Fruit fly (Drosophila melanogaster): ENCODE measurements around the gene Flacc.

Gene Flacc

dm6 chrX:18926372-18927200, 33.1 kb upstream of the Flacc start:
- TF ChIP-seq psq (optimal IDR thresholded peaks at IDR 0.05) (no peak), insv (optimal IDR thresholded peaks at IDR 0.05) (no peak), ttk (optimal IDR thresholded peaks at IDR 0.05) (no peak), Myc (optimal IDR thresholded peaks at IDR 0.05) (no peak), Sin3A (optimal IDR thresholded peaks at IDR 0.05) (no peak), h (optimal IDR thresholded peaks at IDR 0.05) (no peak)

dm6 chrX:18925685-18926371, 32.4 kb upstream of the Flacc start:
- no peak for TF ChIP-seq ttk (optimal IDR thresholded peaks at IDR 0.05)

- no peak for TF ChIP-seq psq (optimal IDR thresholded peaks at IDR 0.05)
- no peak for TF ChIP-seq Myc (optimal IDR thresholded peaks at IDR 0.05)
- no peak for TF ChIP-seq h (optimal IDR thresholded peaks at IDR 0.05)
- no peak for TF ChIP-seq Sin3A (optimal IDR thresholded peaks at IDR 0.05)
- TF ChIP-seq insv (optimal IDR thresholded peaks at IDR 0.05): no peak
- no peak for TF ChIP-seq ttk (optimal IDR thresholded peaks at IDR 0.05)
Measured at dm6 chrX:18924713-18925112, 31.3 kb upstream of the Flacc start.

dm6 chrX:18923531-18923930, 30.1 kb upstream of the Flacc start:
- TF ChIP-seq insv (optimal IDR thresholded peaks at IDR 0.05) (no peak), Myc (optimal IDR thresholded peaks at IDR 0.05) (no peak), h (optimal IDR thresholded peaks at IDR 0.05) (no peak), Sin3A (optimal IDR thresholded peaks at IDR 0.05) (no peak), ttk (optimal IDR thresholded peaks at IDR 0.05) (no peak), psq (optimal IDR thresholded peaks at IDR 0.05) (no peak)

dm6 chrX:18920642-18921355, 27.4 kb upstream of the Flacc start:
- TF ChIP-seq ttk (optimal IDR thresholded peaks at IDR 0.05) (no peak), insv (optimal IDR thresholded peaks at IDR 0.05) (no peak), Sin3A (optimal IDR thresholded peaks at IDR 0.05) (no peak), h (optimal IDR thresholded peaks at IDR 0.05) (no peak), Myc (optimal IDR thresholded peaks at IDR 0.05) (no peak), psq (optimal IDR thresholded peaks at IDR 0.05) (no peak)

dm6 chrX:18919422-18920029, 26.1 kb upstream of the Flacc start:
- no peak for TF ChIP-seq h (optimal IDR thresholded peaks at IDR 0.05)
- no peak for TF ChIP-seq ttk (optimal IDR thresholded peaks at IDR 0.05)

dm6 chrX:18917585-18917984, 24.1 kb upstream of the Flacc start:
- TF ChIP-seq h (optimal IDR thresholded peaks at IDR 0.05) (no peak), Sin3A (optimal IDR thresholded peaks at IDR 0.05) (no peak), psq (optimal IDR thresholded peaks at IDR 0.05) (no peak), insv (optimal IDR thresholded peaks at IDR 0.05) (no peak), ttk (optimal IDR thresholded peaks at IDR 0.05) (no peak), Myc (optimal IDR thresholded peaks at IDR 0.05) (no peak)

- TF ChIP-seq Sin3A (optimal IDR thresholded peaks at IDR 0.05) (no peak), psq (optimal IDR thresholded peaks at IDR 0.05) (no peak)
Measured at dm6 chrX:18914177-18914576, 20.7 kb upstream of the Flacc start.

- TF ChIP-seq Myc (optimal IDR thresholded peaks at IDR 0.05) (no peak), psq (optimal IDR thresholded peaks at IDR 0.05) (no peak), ttk (optimal IDR thresholded peaks at IDR 0.05) (no peak)
Measured at dm6 chrX:18913764-18914163, 20.3 kb upstream of the Flacc start.

- TF ChIP-seq h (optimal IDR thresholded peaks at IDR 0.05) (no peak), Sin3A (optimal IDR thresholded peaks at IDR 0.05) (no peak), insv (optimal IDR thresholded peaks at IDR 0.05) (no peak), Myc (optimal IDR thresholded peaks at IDR 0.05) (no peak), psq (optimal IDR thresholded peaks at IDR 0.05) (no peak), ttk (optimal IDR thresholded peaks at IDR 0.05) (no peak)
Measured at dm6 chrX:18913359-18913758, 19.9 kb upstream of the Flacc start.

dm6 chrX:18910827-18911226, 17.4 kb upstream of the Flacc start:
- TF ChIP-seq Myc (optimal IDR thresholded peaks at IDR 0.05): no peak
- no peak for TF ChIP-seq ttk (optimal IDR thresholded peaks at IDR 0.05)
- TF ChIP-seq h (optimal IDR thresholded peaks at IDR 0.05): no peak
- no peak for TF ChIP-seq psq (optimal IDR thresholded peaks at IDR 0.05)
- TF ChIP-seq Sin3A (optimal IDR thresholded peaks at IDR 0.05): no peak
- no peak for TF ChIP-seq insv (optimal IDR thresholded peaks at IDR 0.05)

- TF ChIP-seq psq (optimal IDR thresholded peaks at IDR 0.05): no peak
- TF ChIP-seq Myc (optimal IDR thresholded peaks at IDR 0.05): no peak
- TF ChIP-seq ttk (optimal IDR thresholded peaks at IDR 0.05): no peak
- no peak for TF ChIP-seq h (optimal IDR thresholded peaks at IDR 0.05)
- TF ChIP-seq insv (optimal IDR thresholded peaks at IDR 0.05): no peak
- no peak for TF ChIP-seq Sin3A (optimal IDR thresholded peaks at IDR 0.05)
Measured at dm6 chrX:18905152-18905551, 11.7 kb upstream of the Flacc start.
